Worm (Caenorhabditis elegans): Measurements from ENCODE around the gene flp-20.

The flp-20 gene

ce11 chrX:9387041-9387440, 37.3 kb upstream of the flp-20 start, which contains the start of gene C23F12.4:
Gene C23F12.4 (plus strand): TSS chrX:9387341.
- TF ChIP-seq ces-1 (GFP tag; optimal IDR thresholded peaks at IDR 0.05): peak; percentile 43
- no peak for TF ChIP-seq elt-3 (tag; optimal IDR thresholded peaks at IDR 0.05)
- no peak for TF ChIP-seq pha-4 (tag; optimal IDR thresholded peaks at IDR 0.05)

- TF ChIP-seq sem-2 (GFP tag; optimal IDR thresholded peaks at IDR 0.05): no peak
- peak; percentile 90 for TF ChIP-seq ces-1 (GFP tag; optimal IDR thresholded peaks at IDR 0.05)
These were observed 24.0 kb upstream of the flp-20 start for ce11 chrX:9373729-9374128.

ce11 chrX:9372987-9373386, 23.3 kb upstream of the flp-20 start:
- TF ChIP-seq mep-1 (tag; optimal IDR thresholded peaks at IDR 0.05): no peak
- TF ChIP-seq drap-1 (GFP tag; optimal IDR thresholded peaks at IDR 0.05): peak; percentile 14
- TF ChIP-seq bed-3 (GFP tag; optimal IDR thresholded peaks at IDR 0.05): peak; percentile 30

ce11 chrX:9372221-9372620, 22.5 kb upstream of the flp-20 start:
- peak; percentile 67 for TF ChIP-seq ces-1 (GFP tag; optimal IDR thresholded peaks at IDR 0.05)
- no peak for TF ChIP-seq blmp-1 (tag; optimal IDR thresholded peaks at IDR 0.05)

ce11 chrX:9369927-9370326, 20.2 kb upstream of the flp-20 start:
- TF ChIP-seq M03D4.4 (tag; optimal IDR thresholded peaks at IDR 0.05): no peak
- no peak for TF ChIP-seq elt-1 (tag; optimal IDR thresholded peaks at IDR 0.05; ENCODE audit: borderline replicate concordance, insufficient read depth)
- no peak for TF ChIP-seq ceh-43 (GFP tag; optimal IDR thresholded peaks at IDR 0.05)
- no peak for TF ChIP-seq nhr-12 (tag; optimal IDR thresholded peaks at IDR 0.05)
- no peak for TF ChIP-seq ces-1 (GFP tag; optimal IDR thresholded peaks at IDR 0.05)
- no peak for TF ChIP-seq elt-3 (tag; optimal IDR thresholded peaks at IDR 0.05)
- TF ChIP-seq lin-32 (GFP tag; optimal IDR thresholded peaks at IDR 0.05): no peak
- TF ChIP-seq ham-2 (GFP tag; optimal IDR thresholded peaks at IDR 0.05): no peak
- no peak for TF ChIP-seq mls-2 (tag; optimal IDR thresholded peaks at IDR 0.05)
- no peak for TF ChIP-seq lsy-2 (tag; optimal IDR thresholded peaks at IDR 0.05)
- no peak for TF ChIP-seq tbx-8 (GFP tag; optimal IDR thresholded peaks at IDR 0.05)
- TF ChIP-seq nhr-2 (tag; optimal IDR thresholded peaks at IDR 0.05): no peak
- TF ChIP-seq nhr-76 (tag; optimal IDR thresholded peaks at IDR 0.05): no peak
- no peak for TF ChIP-seq sptf-1 (tag; optimal IDR thresholded peaks at IDR 0.05)
- no peak for TF ChIP-seq snpc-4 (tag; optimal IDR thresholded peaks at IDR 0.05)

ce11 chrX:9364501-9364900, 14.8 kb upstream of the flp-20 start, which contains the start of gene pkc-2:
Gene pkc-2 (plus strand): TSS chrX:9364818.
- TF ChIP-seq ces-1 (GFP tag; optimal IDR thresholded peaks at IDR 0.05) (peak; percentile 10), mab-5 (tag; optimal IDR thresholded peaks at IDR 0.05) (no peak)

ce11 chrX:9364082-9364481, 14.4 kb upstream of the flp-20 start:
- TF ChIP-seq nhr-12 (tag; optimal IDR thresholded peaks at IDR 0.05) (no peak), lin-32 (GFP tag; optimal IDR thresholded peaks at IDR 0.05) (no peak), lsy-2 (tag; optimal IDR thresholded peaks at IDR 0.05) (no peak), mep-1 (tag; optimal IDR thresholded peaks at IDR 0.05) (no peak), nhr-2 (tag; optimal IDR thresholded peaks at IDR 0.05) (no peak), snpc-4 (tag; optimal IDR thresholded peaks at IDR 0.05) (no peak), mls-2 (tag; optimal IDR thresholded peaks at IDR 0.05) (no peak), bed-3 (GFP tag; optimal IDR thresholded peaks at IDR 0.05) (no peak), tbx-8 (GFP tag; optimal IDR thresholded peaks at IDR 0.05) (no peak), sem-2 (GFP tag; optimal IDR thresholded peaks at IDR 0.05) (no peak), lin-13 (tag; optimal IDR thresholded peaks at IDR 0.05) (no peak), M03D4.4 (tag; optimal IDR thresholded peaks at IDR 0.05) (no peak), zip-8 (tag; optimal IDR thresholded peaks at IDR 0.05) (no peak)

- TF ChIP-seq blmp-1 (tag; optimal IDR thresholded peaks at IDR 0.05) (no peak), lin-32 (GFP tag; optimal IDR thresholded peaks at IDR 0.05) (no peak), ces-1 (GFP tag; optimal IDR thresholded peaks at IDR 0.05) (peak; percentile 73), mep-1 (tag; optimal IDR thresholded peaks at IDR 0.05) (no peak), ham-2 (GFP tag; optimal IDR thresholded peaks at IDR 0.05) (no peak), nhr-12 (tag; optimal IDR thresholded peaks at IDR 0.05) (no peak)
These were observed 11.4 kb upstream of the flp-20 start for ce11 chrX:9361136-9361535.
